Fruit fly (Drosophila melanogaster) ovary, adult (tissue): ENCODE data around the gene CG1983.

Experiments used
- CG17801 ChIP-seq: fragments of 200-800 bp; optimal IDR thresholded peaks from 2 replicates; lab custom pipeline; 2019; ENCODE audit warnings: missing biosample characterization, mild to moderate bottlenecking, missing genetic modification characterization, moderate library complexity; ENCODE audit not compliant: partially characterized antibody

Gene CG1983

DNA sequence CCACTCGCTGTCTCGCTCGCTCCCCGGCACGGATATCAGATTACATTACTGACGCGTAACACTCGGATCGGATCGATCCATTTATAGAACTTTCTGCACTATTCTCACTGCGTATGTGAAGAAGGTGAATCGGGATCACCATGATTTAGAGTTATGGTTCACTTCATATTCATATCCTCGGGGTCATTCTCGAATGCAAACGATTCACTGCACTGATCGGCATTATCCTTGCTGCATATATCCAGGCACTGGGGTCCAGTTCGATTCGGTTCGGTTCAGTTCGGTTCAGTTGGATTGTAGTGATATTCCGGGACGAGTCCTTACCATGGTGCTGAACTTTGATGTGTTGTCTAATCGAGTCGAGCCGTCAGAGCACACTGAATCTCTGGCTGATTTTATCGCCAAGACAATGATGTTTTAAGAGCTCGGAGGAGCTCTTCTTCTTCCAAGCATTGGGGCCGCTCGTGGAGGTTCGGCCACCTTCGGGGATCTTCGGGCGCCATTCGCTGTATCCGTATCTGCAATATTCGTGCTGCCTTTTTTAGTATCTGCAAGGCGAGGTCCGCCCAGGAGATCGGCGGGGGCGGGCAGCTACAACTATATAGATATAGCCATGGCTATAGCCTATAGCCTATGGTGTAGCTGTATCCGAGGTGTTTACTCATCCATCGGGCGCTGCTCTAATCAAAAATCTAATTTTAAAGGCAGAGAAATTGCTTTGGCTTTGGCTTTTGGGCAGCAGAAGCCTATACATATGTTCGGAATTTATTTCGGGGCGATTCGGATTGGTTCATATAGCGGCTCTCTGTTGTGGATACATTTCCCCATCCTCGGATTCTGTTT, 3.1 kb downstream of the CG1983 start, which contains the start of gene Mlc2:
TSS of gene Mlc2 (minus strand) at position 392 of the 843 bp plus-strand sequence.
- TF ChIP-seq CG17801 (GFP tag; lab: Kevin White, UChicago) = no peak

DNA sequence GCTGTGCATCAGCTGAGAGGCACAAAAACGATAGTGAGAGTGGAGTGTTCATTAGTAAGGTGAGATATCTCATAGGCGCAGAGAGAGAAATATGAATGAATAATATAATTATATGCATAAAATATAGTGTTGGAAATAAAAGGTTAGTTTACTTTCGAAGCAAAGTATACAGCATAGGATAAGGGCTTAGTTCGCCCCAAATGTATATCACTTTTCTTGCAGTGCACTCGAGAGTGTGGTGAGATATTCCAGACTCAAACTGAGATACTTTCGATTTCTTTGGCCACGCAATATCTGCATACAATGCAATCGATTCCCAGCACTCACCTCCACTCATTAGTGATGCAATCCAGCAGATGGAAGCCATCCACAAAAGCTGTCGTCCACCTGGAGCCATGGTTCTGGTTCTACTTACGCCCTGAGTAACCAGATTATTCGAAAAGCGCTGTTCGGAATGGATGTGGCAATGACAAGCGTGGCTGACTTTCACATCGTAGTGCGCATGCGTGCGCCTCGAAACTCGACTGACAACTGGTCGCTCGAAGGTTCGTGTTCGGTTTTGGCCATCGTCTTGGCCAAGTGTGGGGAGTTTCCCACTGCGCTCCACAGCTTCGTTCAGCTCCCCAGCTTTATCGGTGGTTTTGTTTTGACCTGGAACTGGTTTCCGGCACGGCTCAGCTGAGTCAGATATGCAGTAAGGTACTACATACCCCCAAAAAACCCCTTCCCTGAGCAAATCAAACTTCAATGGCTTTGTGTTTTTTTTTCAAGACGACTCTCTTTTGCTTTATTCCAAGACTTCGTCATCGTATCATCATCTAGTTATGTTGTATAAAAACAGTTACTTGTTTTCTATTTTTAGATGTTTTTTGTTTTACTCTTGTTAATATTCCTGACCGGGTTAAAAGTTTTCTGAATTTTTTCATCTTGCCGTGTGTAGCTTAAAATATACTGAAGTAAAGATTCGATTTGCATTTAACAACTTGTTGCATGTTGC, 6.5 kb downstream of the CG1983 start, which contains the start of gene Rsod:
TSS of gene Rsod (minus strand) at position 537 of the 997 bp plus-strand sequence.
- TF ChIP-seq CG17801 (GFP tag; lab: Kevin White, UChicago) = no peak

DNA sequence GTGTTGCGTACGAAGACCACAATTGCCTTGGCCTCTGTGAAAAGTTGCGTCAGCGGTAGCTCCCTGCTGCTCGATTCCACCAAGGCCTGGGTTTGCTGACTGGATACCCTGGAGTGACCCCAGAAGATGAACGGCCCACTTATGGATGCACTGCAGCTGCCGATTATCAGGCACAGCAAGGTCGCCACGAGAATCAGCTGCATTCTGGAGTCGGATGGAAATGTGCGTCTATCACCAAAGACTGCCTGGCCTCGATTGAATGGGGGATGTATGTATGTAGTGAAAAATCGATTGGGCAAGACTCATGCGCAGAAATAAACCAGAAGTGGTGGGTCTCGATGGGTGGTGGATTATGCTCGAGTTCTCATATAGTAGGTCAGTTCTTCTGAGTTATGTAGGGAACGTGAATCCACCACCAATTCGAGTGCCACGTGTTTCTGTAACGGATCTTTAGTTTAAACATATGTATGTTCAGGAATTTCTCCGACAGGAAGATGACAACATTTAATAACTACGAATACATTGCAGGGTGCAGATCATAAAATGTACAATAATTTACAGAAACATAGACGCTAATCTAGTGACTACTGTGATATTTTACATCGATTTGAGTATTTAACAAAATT, 11.2 kb downstream of the CG1983 start, which contains the start of gene VhaAC45RP:
TSS of gene VhaAC45RP (minus strand) at position 261 of the 626 bp plus-strand sequence.
- no peak for TF ChIP-seq CG17801 (GFP tag; lab: Kevin White, UChicago)

DNA sequence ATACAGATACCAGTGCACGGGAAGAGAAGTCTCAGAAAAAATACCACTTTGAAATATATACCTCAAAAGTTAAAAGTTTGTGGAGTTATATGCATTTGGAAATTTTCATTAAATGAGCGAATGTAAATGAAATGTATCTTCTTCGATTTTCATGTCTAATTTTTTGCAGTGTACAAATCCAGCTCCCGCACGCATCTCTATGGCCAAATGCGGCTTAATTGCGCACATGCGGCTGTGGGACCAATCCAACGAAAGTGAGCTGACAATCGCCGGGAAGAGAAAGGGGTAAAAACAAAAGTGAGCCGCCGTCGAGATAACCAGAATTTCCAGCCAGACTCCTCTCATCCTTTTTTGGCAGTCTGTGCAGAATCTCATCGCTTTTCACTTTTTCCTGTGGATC, 13.3 kb downstream of the CG1983 start:
- no peak for TF ChIP-seq CG17801 (GFP tag; lab: Kevin White, UChicago)

DNA sequence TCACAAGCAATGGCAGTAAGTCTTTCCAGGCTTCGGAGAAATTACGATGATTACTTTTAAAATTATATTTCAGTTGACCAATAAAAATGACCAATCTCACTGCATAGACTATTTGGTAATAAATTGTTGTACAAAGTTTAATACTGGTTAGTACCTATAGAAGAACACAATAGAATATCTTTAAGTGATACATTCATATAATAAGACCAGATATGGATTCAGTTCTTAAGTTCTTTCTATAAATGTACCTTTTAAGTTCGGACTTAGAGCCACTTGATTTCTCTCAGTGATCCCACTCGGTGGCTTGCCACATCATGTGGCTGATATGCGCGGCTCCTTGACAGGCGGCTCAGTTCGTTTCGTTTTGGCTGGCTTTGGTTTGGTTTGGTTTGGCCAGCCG, 14.3 kb downstream of the CG1983 start:
- TF ChIP-seq CG17801 (GFP tag; lab: Kevin White, UChicago) = no peak

DNA sequence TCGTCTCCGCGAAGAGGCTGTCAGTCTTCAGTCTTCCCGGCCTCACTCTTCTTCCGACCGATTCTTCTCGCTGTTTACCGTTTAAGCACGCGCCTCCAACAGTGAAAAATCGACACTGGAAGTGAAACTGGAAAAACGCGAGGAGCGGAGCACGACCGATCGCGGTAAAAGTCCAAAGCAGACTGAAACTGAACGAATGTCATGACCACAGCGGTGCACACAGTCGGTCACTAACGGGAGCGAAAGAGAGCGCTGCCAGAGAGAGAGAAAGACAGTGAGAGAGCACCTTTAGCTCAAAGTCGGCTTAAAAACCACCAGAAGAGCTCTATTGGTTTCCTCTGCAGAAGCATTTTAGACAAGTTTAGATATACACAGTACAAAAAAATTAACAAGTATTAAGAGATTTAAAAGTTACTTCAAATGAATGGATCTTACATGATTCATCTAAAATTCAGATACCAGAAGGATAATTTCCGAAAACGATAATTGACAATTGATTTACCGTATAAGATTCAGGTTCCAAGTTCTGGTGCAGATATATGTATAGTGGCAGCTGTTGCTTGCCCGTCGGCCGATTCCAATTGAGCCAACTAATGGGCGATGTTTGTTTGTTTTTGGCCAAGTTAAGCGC, 17.1 kb downstream of the CG1983 start, which contains the start of gene CG11498:
TSS of gene CG11498 (minus strand) at position 162 of the 631 bp plus-strand sequence.
- no peak for TF ChIP-seq CG17801 (GFP tag; lab: Kevin White, UChicago)

DNA sequence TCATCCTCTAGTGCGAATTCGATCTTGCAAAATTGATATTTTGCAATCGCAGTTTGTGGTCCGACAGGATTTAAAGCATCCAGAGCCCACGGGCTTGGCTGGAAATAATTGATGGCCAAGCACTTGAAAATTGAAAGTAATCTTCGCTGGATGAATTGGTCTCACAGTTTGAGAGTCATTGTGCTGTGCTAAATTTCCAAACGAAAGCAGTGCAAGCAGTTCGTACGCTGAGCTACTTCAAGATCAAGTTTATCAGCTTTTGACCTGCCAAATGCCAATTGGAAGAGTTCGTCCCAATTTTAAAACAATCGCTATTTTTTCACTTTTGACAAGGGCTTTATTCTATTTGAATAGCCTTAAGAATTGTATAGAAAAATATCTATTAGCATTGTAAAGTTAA, 23.6 kb downstream of the CG1983 start:
- no peak for TF ChIP-seq CG17801 (GFP tag; lab: Kevin White, UChicago)

DNA sequence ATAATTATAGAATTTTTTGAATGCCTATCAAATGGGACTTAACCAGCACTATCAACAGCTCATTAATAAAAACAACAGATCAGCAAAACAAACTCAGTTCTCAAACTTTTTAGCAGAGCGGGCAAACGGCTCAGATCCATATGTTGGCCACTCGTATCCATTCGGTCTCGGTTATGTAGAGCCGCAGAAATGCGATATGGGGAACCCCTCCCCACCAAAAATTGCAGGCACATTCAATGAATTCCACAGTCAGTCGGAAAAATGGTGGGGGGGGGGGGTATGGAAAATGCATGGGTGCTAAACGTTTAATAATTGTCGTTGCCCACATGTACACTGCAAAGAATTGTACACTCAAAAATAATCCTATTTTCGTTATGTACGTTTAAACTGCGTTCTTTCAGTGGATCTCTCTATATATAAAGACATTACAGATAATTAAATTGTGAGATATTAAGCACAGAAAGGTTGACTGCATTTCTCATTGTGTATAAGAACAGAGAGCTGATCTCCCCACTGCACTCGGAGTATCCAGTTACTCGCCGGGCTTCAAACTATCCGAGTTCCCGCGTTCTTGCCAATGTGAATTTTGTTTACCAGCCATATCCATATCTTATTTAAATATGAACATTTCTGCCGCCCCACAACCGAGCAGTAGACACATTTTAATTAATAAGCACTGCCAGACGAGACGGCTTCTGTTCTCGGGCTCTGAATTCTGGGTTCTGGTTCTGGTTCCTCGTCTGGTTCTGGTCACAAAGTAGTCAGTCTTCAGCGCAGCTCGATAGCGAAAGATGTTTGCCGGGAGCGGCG, 26.0 kb downstream of the CG1983 start, which contains the start of gene CG15529:
TSS of gene CG15529 (plus strand) at position 760 of the 810 bp plus-strand sequence.
- TF ChIP-seq CG17801 (GFP tag; lab: Kevin White, UChicago) = peak; percentile 36

DNA sequence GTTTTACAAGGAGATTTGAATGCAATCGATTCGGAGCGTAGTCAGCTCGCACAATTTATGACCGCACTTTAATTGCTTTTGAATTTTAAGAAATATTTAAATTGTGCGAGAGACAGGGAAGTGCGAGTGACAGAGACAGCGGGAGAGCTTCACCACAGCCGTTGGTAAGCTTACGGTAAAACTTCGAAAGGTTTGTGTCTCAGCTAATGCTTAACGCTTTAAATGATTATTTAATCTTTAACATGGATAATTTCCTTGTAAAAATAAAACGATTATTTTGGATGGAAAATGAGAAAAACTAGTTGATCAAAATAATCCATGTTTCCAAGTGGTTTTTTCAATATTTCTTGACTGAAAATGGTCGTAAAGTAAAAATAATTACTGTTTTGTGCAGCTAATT, 26.9 kb downstream of the CG1983 start:
- no peak for TF ChIP-seq CG17801 (GFP tag; lab: Kevin White, UChicago)

DNA sequence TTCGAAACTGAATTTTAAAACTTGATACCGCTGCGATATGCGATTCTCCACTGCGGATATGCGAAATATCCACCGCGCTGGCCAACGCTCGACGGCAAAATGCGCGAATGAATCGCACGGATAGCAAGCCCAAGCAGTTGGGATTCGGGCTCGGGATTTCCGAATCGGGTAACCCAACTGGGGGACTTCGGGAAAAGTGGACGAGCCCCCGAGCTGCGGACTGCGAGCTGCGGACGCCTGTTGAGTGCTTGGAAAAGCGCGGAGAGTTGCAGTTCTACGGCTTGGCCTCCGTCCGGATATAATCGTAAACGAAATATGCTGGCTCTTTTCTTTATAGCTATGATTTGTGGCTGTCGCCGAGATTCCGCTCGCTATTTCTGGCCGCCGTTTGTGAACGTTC, 28.0 kb downstream of the CG1983 start, which contains the start of gene AdoR:
TSS of gene AdoR (minus strand) at position 101 of the 400 bp plus-strand sequence.
- no peak for TF ChIP-seq CG17801 (GFP tag; lab: Kevin White, UChicago)

DNA sequence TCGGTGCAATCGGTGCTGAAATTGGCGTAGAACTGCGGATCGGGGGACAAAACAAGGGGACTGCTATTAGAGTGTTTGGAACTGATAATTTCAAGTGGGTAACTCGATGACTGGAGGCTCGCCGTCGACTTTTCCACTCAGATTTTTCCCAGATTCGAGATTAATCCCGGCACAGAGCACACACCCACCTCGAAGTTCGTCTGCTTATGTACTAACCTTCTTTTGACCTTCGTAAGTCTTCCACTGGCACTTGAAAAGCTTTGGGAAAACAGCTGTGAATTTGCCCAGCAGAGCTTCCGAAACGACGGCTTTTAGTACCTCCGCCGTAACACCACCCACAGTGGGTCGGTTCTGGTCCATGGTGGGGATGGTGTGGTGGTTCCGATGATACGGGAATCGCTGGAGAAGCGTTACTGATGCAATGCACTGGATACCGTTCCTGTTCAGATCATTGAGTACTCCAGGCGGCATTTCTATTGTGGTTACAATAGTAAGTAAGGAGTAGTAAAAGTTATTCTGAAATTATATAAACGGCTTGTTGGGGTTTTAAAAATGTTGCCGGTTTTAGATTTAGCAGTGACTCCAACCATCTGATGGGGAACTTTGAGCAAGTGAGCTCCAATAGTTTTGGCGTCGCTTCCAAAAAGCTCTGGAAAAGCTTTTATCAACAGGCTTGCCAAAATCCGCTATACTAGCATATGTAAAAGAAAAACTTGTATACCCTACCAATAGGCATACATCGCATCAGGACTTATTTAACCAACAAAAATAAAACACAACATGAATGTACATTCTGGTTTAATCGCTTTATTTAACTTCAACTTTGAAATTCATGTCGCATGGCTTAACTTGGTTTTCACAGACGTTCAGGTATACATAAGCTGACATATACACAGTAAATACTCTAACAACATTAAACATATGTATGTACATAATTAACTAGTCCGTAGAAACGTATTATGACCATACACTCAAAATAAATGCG, 43.1 kb downstream of the CG1983 start, which contains the start of gene Tpi:
TSS of gene Tpi (minus strand) at position 537 of the 985 bp plus-strand sequence.
- TF ChIP-seq CG17801 (GFP tag; lab: Kevin White, UChicago) = peak; percentile 9

DNA sequence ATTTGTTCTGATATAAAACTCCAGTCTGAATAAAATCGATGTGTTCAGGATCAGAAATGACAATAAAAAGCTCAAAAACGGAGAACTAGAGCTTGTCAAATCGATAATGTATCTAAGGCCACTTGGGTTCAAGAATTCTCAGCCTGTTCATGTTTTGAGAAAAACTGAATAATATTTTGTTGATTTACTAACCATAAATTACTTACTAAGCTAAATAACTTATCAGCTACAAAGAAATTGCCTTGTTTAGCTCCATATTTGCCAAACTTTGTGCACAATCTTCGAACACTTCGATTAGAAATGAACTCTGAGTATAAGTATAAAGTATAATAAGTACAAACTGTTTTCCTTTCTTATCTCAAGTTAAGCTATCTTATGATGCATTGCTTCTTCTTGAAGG, 45.2 kb downstream of the CG1983 start, which contains the start of gene CG31029:
TSS of gene CG31029 (minus strand) at position 101 of the 400 bp plus-strand sequence.
- no peak for TF ChIP-seq CG17801 (GFP tag; lab: Kevin White, UChicago)
